Worm (Caenorhabditis elegans) whole organism, L1 larva: ENCODE data around the gene K11D12.13.

ENCODE experiments used
- C04F5.9 ChIP-seq: sonication (generic microtip); optimal IDR thresholded peaks from 2 replicates; lab custom pipeline; 2016; ENCODE audit warnings: missing genetic modification characterization, missing compliant biosample characterization
- C16A3.4 ChIP-seq: fragments of 150-350 bp; optimal IDR thresholded peaks from 2 replicates; lab custom pipeline; 2014; ENCODE audit warnings: missing biosample characterization, missing genetic modification characterization
- F16B12.6 ChIP-seq: fragments of 150-350 bp; optimal IDR thresholded peaks from 2 replicates; lab custom pipeline; 2014; ENCODE audit warnings: missing biosample characterization, missing genetic modification characterization
- ama-1 ChIP-seq: fragments of 150-350 bp; optimal IDR thresholded peaks from 2 replicates; lab custom pipeline; 2014
- blmp-1 ChIP-seq: fragments of 150-350 bp; optimal IDR thresholded peaks from 2 replicates; lab custom pipeline; 2014; ENCODE audit warnings: missing biosample characterization, missing genetic modification characterization
- ceh-82 ChIP-seq, 3 experiments: fragments of 150-350 bp in 1 of 3; sonication (generic microtip) in 2 of 3; optimal IDR thresholded peaks; 2 replicates each; lab custom pipeline; 2014 to 2017; ENCODE audit warnings: missing biosample characterization in 3 of 3, missing genetic modification characterization in 3 of 3
- ceh-90 ChIP-seq: sonication (generic microtip); optimal IDR thresholded peaks from 2 replicates; lab custom pipeline; 2016; ENCODE audit warnings: missing genetic modification characterization, missing compliant biosample characterization
- dpl-1 ChIP-seq, 3 experiments: fragments of 150-350 bp in 2 of 3; sonication (generic microtip) in 1 of 3; optimal IDR thresholded peaks; 2 replicates each; lab custom pipeline; 2014 to 2017; ENCODE audit warnings: missing biosample characterization in 3 of 3, missing genetic modification characterization in 3 of 3, missing genetic modification reagents in 3 of 3
- dsc-1 ChIP-seq: sonication (generic microtip); optimal IDR thresholded peaks from 2 replicates; lab custom pipeline; 2016; ENCODE audit warnings: mild to moderate bottlenecking, missing genetic modification characterization, missing compliant biosample characterization
- efl-1 ChIP-seq, 4 experiments: fragments of 150-350 bp; optimal IDR thresholded peaks in 3 of 4; peaks in 1 of 4; 1 replicate in 1 of 4; 2 replicates in 3 of 4; lab custom pipeline; 2014; ENCODE audit warnings: missing biosample characterization in 2 of 4, missing genetic modification characterization in 2 of 4, missing genetic modification reagents in 2 of 4
- efl-3 ChIP-seq: fragments of 200-800 bp; sonication (Bioruptor generic); optimal IDR thresholded peaks from 2 replicates; lab custom pipeline; 2018; ENCODE audit warnings: mild to moderate bottlenecking, missing genetic modification characterization, missing compliant biosample characterization
- elt-2 ChIP-seq: sonication (generic microtip); optimal IDR thresholded peaks from 2 replicates; lab custom pipeline; 2016; ENCODE audit warnings: missing genetic modification characterization, mild to moderate bottlenecking, inconsistent platforms, missing compliant biosample characterization, missing genetic modification reagents
- elt-3 ChIP-seq, 6 experiments: fragments of 150-350 bp in 1 of 6; sonication (generic microtip); optimal IDR thresholded peaks; 2 replicates each; lab custom pipeline; 2017 to 2018; ENCODE audit warnings: missing biosample characterization in 6 of 6, missing genetic modification characterization in 6 of 6, inconsistent platforms in 1 of 6
- fkh-10 ChIP-seq: sonication (generic microtip); optimal IDR thresholded peaks from 2 replicates; lab custom pipeline; 2017; ENCODE audit warnings: missing biosample characterization, missing genetic modification reagents, missing genetic modification characterization
- fos-1 ChIP-seq: fragments of 150-350 bp; optimal IDR thresholded peaks from 2 replicates; lab custom pipeline; 2014; ENCODE audit warnings: missing biosample characterization, missing genetic modification characterization
- grh-1 ChIP-seq: fragments of 200-800 bp; sonication (Bioruptor generic); IDR thresholded peaks from 2 replicates; pipeline ENCODE4 v1.3.6; 2022; ENCODE audit warnings: missing genetic modification reagents, missing genetic modification characterization, missing compliant biosample characterization
- hlh-4 ChIP-seq: sonication (generic microtip); optimal IDR thresholded peaks from 2 replicates; lab custom pipeline; 2016; ENCODE audit warnings: mild to moderate bottlenecking, missing genetic modification characterization, missing compliant biosample characterization
- isw-1 ChIP-seq: fragments of 200-800 bp; sonication (Bioruptor generic); IDR thresholded peaks from 2 replicates; pipeline ENCODE4 v1.3.6; 2022; ENCODE audit warnings: missing genetic modification characterization, missing compliant biosample characterization
- jun-1 ChIP-seq: fragments of 150-350 bp; optimal IDR thresholded peaks from 2 replicates; lab custom pipeline; 2014; ENCODE audit warnings: missing biosample characterization, missing genetic modification reagents, missing genetic modification characterization
- lin-13 ChIP-seq: fragments of 150-350 bp; optimal IDR thresholded peaks from 2 replicates; lab custom pipeline; 2014; ENCODE audit warnings: missing biosample characterization, missing genetic modification reagents, missing genetic modification characterization
- lin-14 ChIP-seq: fragments of 200-800 bp; sonication (Bioruptor generic); optimal IDR thresholded peaks from 2 replicates; lab custom pipeline; 2018; ENCODE audit warnings: mild to moderate bottlenecking, missing genetic modification characterization, moderate library complexity, missing compliant biosample characterization
- lsy-2 ChIP-seq, 2 experiments: fragments of 150-350 bp; optimal IDR thresholded peaks; 2 replicates each; lab custom pipeline; 2014; ENCODE audit warnings: missing biosample characterization in 2 of 2, missing genetic modification characterization in 2 of 2
- mab-9 ChIP-seq: fragments of 200-800 bp; sonication (Bioruptor generic); IDR thresholded peaks from 2 replicates; pipeline ENCODE4 v1.3.6; 2022; ENCODE audit warnings: missing genetic modification reagents, missing genetic modification characterization, missing compliant biosample characterization
- mdl-1 ChIP-seq, 2 experiments: fragments of 150-350 bp; optimal IDR thresholded peaks; 2 replicates each; lab custom pipeline; 2014 to 2017; ENCODE audit warnings: missing biosample characterization in 2 of 2, missing genetic modification characterization in 2 of 2, inconsistent platforms in 1 of 2
- mep-1 ChIP-seq: fragments of 150-350 bp; optimal IDR thresholded peaks from 2 replicates; lab custom pipeline; 2014; ENCODE audit warnings: missing biosample characterization, missing genetic modification characterization
- nhr-11 ChIP-seq: fragments of 150-350 bp; optimal IDR thresholded peaks from 2 replicates; lab custom pipeline; 2014; ENCODE audit warnings: missing biosample characterization, missing genetic modification characterization
- nhr-12 ChIP-seq: sonication (generic microtip); optimal IDR thresholded peaks from 2 replicates; lab custom pipeline; 2017; ENCODE audit warnings: missing biosample characterization, missing genetic modification characterization
- nhr-19 ChIP-seq: fragments of 200-800 bp; sonication (Bioruptor generic); conservative IDR thresholded peaks from 2 replicates; pipeline ENCODE4 v1.3.6; 2022; ENCODE audit warnings: missing genetic modification characterization, missing compliant biosample characterization
- nhr-20 ChIP-seq: sonication (generic microtip); optimal IDR thresholded peaks from 2 replicates; lab custom pipeline; 2016; ENCODE audit warnings: mild to moderate bottlenecking, missing genetic modification characterization, missing compliant biosample characterization
- nhr-237 ChIP-seq: fragments of 150-350 bp; optimal IDR thresholded peaks from 2 replicates; lab custom pipeline; 2014; ENCODE audit warnings: missing biosample characterization, missing genetic modification characterization
- nhr-28 ChIP-seq: fragments of 150-350 bp; optimal IDR thresholded peaks from 2 replicates; lab custom pipeline; 2014; ENCODE audit warnings: missing biosample characterization, missing genetic modification characterization
- nhr-71 ChIP-seq: sonication (generic microtip); optimal IDR thresholded peaks from 2 replicates; lab custom pipeline; 2016; ENCODE audit warnings: mild to moderate bottlenecking, missing genetic modification characterization, moderate library complexity, missing compliant biosample characterization
- nhr-76 ChIP-seq: sonication (generic microtip); optimal IDR thresholded peaks from 2 replicates; lab custom pipeline; 2017; ENCODE audit warnings: missing biosample characterization, missing genetic modification characterization
- nhr-77 ChIP-seq: fragments of 150-350 bp; optimal IDR thresholded peaks from 2 replicates; lab custom pipeline; 2014; ENCODE audit warnings: missing biosample characterization, missing genetic modification characterization
- nhr-84 ChIP-seq: sonication (generic microtip); optimal IDR thresholded peaks from 2 replicates; lab custom pipeline; 2017; ENCODE audit warnings: missing biosample characterization, missing genetic modification characterization
- nhr-85 ChIP-seq: sonication (generic microtip); peaks from one replicate; lab custom pipeline; 2016; ENCODE audit warnings: missing genetic modification characterization, inconsistent platforms, missing compliant biosample characterization
- pag-3 ChIP-seq: sonication (generic microtip); optimal IDR thresholded peaks from 2 replicates; lab custom pipeline; 2017; ENCODE audit warnings: missing genetic modification characterization, mild to moderate bottlenecking, missing compliant biosample characterization, antibody characterized with exemption, borderline replicate concordance; ENCODE audit not compliant: insufficient read depth
- skn-1 ChIP-seq: fragments of 150-350 bp; optimal IDR thresholded peaks from 2 replicates; lab custom pipeline; 2014; ENCODE audit warnings: missing biosample characterization, missing genetic modification characterization
- snu-23 ChIP-seq: sonication (generic microtip); optimal IDR thresholded peaks from 2 replicates; lab custom pipeline; 2016; ENCODE audit warnings: missing genetic modification characterization, missing compliant biosample characterization
- sox-4 ChIP-seq: sonication (generic microtip); optimal IDR thresholded peaks from 2 replicates; lab custom pipeline; 2016; ENCODE audit warnings: missing genetic modification characterization, missing compliant biosample characterization
- sptf-1 ChIP-seq: fragments of 150-350 bp; optimal IDR thresholded peaks from 2 replicates; lab custom pipeline; 2014; ENCODE audit warnings: missing biosample characterization, missing genetic modification characterization
- sup-37 ChIP-seq: fragments of 200-800 bp; sonication (Bioruptor generic); optimal IDR thresholded peaks from 2 replicates; lab custom pipeline; 2018; ENCODE audit warnings: mild to moderate bottlenecking, missing genetic modification characterization, missing compliant biosample characterization
- swsn-7 ChIP-seq: sonication (generic microtip); optimal IDR thresholded peaks from 2 replicates; lab custom pipeline; 2016; ENCODE audit warnings: missing genetic modification characterization, missing compliant biosample characterization
- tbx-2 ChIP-seq: sonication (generic microtip); optimal IDR thresholded peaks from 2 replicates; lab custom pipeline; 2016; ENCODE audit warnings: missing genetic modification characterization, missing compliant biosample characterization
- unc-130 ChIP-seq: fragments of 150-350 bp; optimal IDR thresholded peaks from 2 replicates; lab custom pipeline; 2017; ENCODE audit warnings: missing biosample characterization, missing genetic modification characterization, inconsistent platforms
- unc-30 ChIP-seq: sonication (generic microtip); optimal IDR thresholded peaks from 2 replicates; lab custom pipeline; 2017; ENCODE audit warnings: missing biosample characterization, missing genetic modification characterization
- unc-62 ChIP-seq: fragments of 150-350 bp; optimal IDR thresholded peaks from 2 replicates; lab custom pipeline; 2014; ENCODE audit warnings: missing biosample characterization, missing genetic modification reagents, missing genetic modification characterization
- unc-86 ChIP-seq: sonication (generic microtip); optimal IDR thresholded peaks from 2 replicates; lab custom pipeline; 2016; ENCODE audit warnings: missing genetic modification characterization, missing compliant biosample characterization
- vab-15 ChIP-seq: sonication (generic microtip); optimal IDR thresholded peaks from 2 replicates; lab custom pipeline; 2017; ENCODE audit warnings: missing genotype, mild to moderate bottlenecking, missing genetic modification characterization, missing compliant biosample characterization
- xbp-1 ChIP-seq: sonication (generic microtip); optimal IDR thresholded peaks from 2 replicates; lab custom pipeline; 2016; ENCODE audit warnings: missing genetic modification characterization, missing compliant biosample characterization
- zag-1 ChIP-seq: fragments of 150-350 bp; optimal IDR thresholded peaks from 2 replicates; lab custom pipeline; 2014; ENCODE audit warnings: missing biosample characterization, missing genetic modification characterization
- ztf-11 ChIP-seq, 2 experiments: sonication (generic microtip); optimal IDR thresholded peaks; 2 replicates each; lab custom pipeline; 2016 to 2017; ENCODE audit warnings: missing genetic modification characterization in 2 of 2, missing biosample characterization in 1 of 2, missing compliant biosample characterization in 1 of 2
- ztf-4 ChIP-seq: fragments of 150-350 bp; optimal IDR thresholded peaks from 2 replicates; lab custom pipeline; 2014; ENCODE audit warnings: missing biosample characterization, missing genetic modification characterization

The K11D12.13 gene

DNA sequence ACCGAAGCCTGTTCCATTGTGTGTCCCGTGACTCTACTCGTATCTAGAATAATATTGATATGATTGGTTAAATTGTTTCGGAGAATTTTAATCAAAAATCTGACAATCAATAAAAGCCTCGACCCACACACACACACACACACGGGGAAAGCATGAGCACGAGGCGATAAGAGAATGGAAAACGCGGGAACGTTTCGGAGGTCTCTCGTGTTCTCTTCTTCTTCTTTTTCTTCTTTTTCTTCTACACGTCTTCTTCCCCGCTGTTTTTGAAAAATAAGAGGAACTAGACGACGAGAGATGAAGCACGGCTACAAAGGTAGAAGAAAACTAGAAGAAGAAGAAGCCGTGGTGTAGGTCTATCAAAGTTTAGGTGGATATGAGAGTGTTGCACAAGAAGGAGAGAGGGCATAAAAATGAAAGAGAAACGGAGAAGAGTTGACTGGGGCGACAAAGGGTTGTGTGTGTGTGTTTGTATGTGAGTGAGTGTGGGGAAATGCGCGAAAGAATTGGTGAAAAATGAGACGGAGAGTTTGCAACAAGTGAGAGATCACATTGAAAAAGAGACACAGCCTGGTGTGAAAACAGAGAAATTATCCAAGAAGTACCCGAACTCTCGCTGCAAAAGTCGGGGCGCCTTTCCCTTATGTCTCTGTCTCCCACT lies 31.7 kb downstream of the K11D12.13 start, which contains the start of gene mlk-1 (continued):
- no peak for TF ChIP-seq efl-3 (GFP tag; lab: Kevin White, UChicago)
- TF ChIP-seq F16B12.6 (tag; lab: Kevin White, UChicago), result no peak
- TF ChIP-seq xbp-1, result peak; percentile 10
- peak; percentile 36 for TF ChIP-seq jun-1
- TF ChIP-seq C16A3.4 (tag; lab: Kevin White, UChicago), result peak; percentile 50
- peak; percentile 8 for TF ChIP-seq lin-13 (GFP tag; lab: Kevin White, UChicago)
- peak; percentile 15 for TF ChIP-seq dsc-1 (tag; lab: Kevin White, UChicago)
- no peak for TF ChIP-seq fos-1 (tag; lab: Kevin White, UChicago)
- no peak for TF ChIP-seq hlh-4
- no peak for TF ChIP-seq pag-3 (tag; lab: Kevin White, UChicago)
- no peak for TF ChIP-seq mab-9
- peak; percentile 73 for TF ChIP-seq fkh-10 (GFP tag; lab: Kevin White, UChicago)
- TF ChIP-seq skn-1 (tag; lab: Kevin White, UChicago), result no peak
- TF ChIP-seq ceh-82 (tag; optimal IDR thresholded peaks at IDR 0.05; lab: Kevin White, UChicago), result peak in 2 of 3 experiments; percentile 27 to 60
- TF ChIP-seq nhr-85 (tag; lab: Kevin White, UChicago), result peak; percentile 51
- peak; percentile 44 for TF ChIP-seq nhr-20 (tag; lab: Kevin White, UChicago)
- no peak for TF ChIP-seq nhr-84 (tag; lab: Kevin White, UChicago)
- TF ChIP-seq unc-30, result no peak
- no peak for TF ChIP-seq nhr-11 (tag; lab: Kevin White, UChicago)
- peak; percentile 53 for TF ChIP-seq nhr-77 (tag; lab: Kevin White, UChicago)
- TF ChIP-seq efl-1 (optimal IDR thresholded peaks at IDR 0.05; lab: Kevin White, UChicago), result peak; percentile 56 to 68
- peak; percentile 37 to 90 for TF ChIP-seq efl-1 (GFP tag; optimal IDR thresholded peaks at IDR 0.05 in 1 of 2; lab: Kevin White, UChicago)
- no peak for TF ChIP-seq ztf-4 (tag; lab: Kevin White, UChicago)
- TF ChIP-seq C04F5.9 (tag; lab: Kevin White, UChicago), result no peak
- TF ChIP-seq nhr-71 (tag; lab: Kevin White, UChicago), result peak; percentile 57
- TF ChIP-seq tbx-2 (tag; lab: Kevin White, UChicago), result peak; percentile 58
- TF ChIP-seq nhr-28 (tag; lab: Kevin White, UChicago), result no peak
- TF ChIP-seq sup-37 (GFP tag; lab: Kevin White, UChicago), result no peak
- no peak for TF ChIP-seq ztf-11 (tag; optimal IDR thresholded peaks at IDR 0.05; lab: Kevin White, UChicago)
- TF ChIP-seq nhr-237 (tag; lab: Kevin White, UChicago), result no peak
- peak in 2 of 3 experiments; percentile 6 to 36 for TF ChIP-seq dpl-1 (GFP tag; optimal IDR thresholded peaks at IDR 0.05; lab: Kevin White, UChicago)
- peak; percentile 48 for TF ChIP-seq elt-2 (tag; lab: Kevin White, UChicago)
- peak; percentile 80 for TF ChIP-seq blmp-1 (tag; lab: Kevin White, UChicago)
- peak; percentile 70 for TF ChIP-seq swsn-7 (tag; lab: Kevin White, UChicago)
- TF ChIP-seq isw-1, result peak; percentile 36
- TF ChIP-seq sox-4 (tag; lab: Kevin White, UChicago), result no peak
- peak; percentile 73 for TF ChIP-seq snu-23 (GFP tag; lab: Kevin White, UChicago)
- TF ChIP-seq grh-1, result no peak
- TF ChIP-seq sptf-1 (tag; lab: Kevin White, UChicago), result no peak
- peak; percentile 96 for TF ChIP-seq lin-14 (GFP tag; lab: Kevin White, UChicago)
- TF ChIP-seq nhr-12 (tag; lab: Kevin White, UChicago), result no peak
- TF ChIP-seq nhr-19 (GFP tag; lab: Robert Waterston, UW), result no peak; the same call in 1 of the 2 replicates
- TF ChIP-seq zag-1 (tag; lab: Kevin White, UChicago), result no peak
- peak; percentile 39 to 75 for TF ChIP-seq lsy-2 (tag; optimal IDR thresholded peaks at IDR 0.05; lab: Kevin White, UChicago)
- TF ChIP-seq unc-130 (tag; lab: Kevin White, UChicago), result peak; percentile 18
- TF ChIP-seq unc-62, result no peak
- peak; percentile 16 for TF ChIP-seq ama-1
- TF ChIP-seq mep-1 (tag; lab: Kevin White, UChicago), result no peak
- no peak for TF ChIP-seq nhr-76 (tag; lab: Kevin White, UChicago)
- TF ChIP-seq mdl-1 (tag; optimal IDR thresholded peaks at IDR 0.05; lab: Kevin White, UChicago), result no peak
- TF ChIP-seq elt-3 (tag; optimal IDR thresholded peaks at IDR 0.05; lab: Kevin White, UChicago), result no peak
- TF ChIP-seq unc-86 (tag; lab: Kevin White, UChicago), result peak; percentile 65
- TF ChIP-seq vab-15 (tag; lab: Kevin White, UChicago), result no peak
- no peak for TF ChIP-seq ceh-90 (tag; lab: Kevin White, UChicago)
